Worm (Caenorhabditis elegans): ENCODE results near the gene H03G16.7.
A peak's percentile ranks its signal among the peaks of the same experiment; 100 is the strongest.

Gene H03G16.7

DNA sequence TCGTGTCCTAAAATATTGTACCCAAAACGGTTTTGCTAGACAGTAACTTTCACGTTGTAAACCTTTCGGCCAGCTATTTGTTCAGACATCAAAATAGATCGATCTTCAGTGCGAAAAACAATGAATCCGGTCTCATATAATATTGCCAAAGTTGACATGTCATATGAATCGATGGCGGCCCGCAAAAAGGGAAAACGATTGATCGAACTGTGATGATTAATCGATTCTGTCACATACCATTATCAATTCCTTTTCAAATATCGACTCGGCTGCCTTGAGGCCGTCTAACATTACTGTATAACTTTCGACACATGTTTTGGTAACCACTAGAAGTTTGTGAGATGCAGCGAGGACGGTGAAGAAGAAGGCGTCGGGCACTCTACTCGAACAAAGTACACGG, 17.1 kb upstream of the H03G16.7 start (continued):
- no peak for TF ChIP-seq hpl-2 (GFP tag; optimal IDR thresholded peaks at IDR 0.05)
- peak; percentile 94 for TF ChIP-seq blmp-1 (tag; optimal IDR thresholded peaks at IDR 0.05)
- no peak for TF ChIP-seq dsc-1 (tag; optimal IDR thresholded peaks at IDR 0.05)
- TF ChIP-seq lin-39 (tag; optimal IDR thresholded peaks at IDR 0.05) = no peak
- TF ChIP-seq nhr-20 (tag; optimal IDR thresholded peaks at IDR 0.05) = peak; percentile 81
- no peak for TF ChIP-seq fkh-10 (GFP tag; optimal IDR thresholded peaks at IDR 0.05)
- no peak for TF ChIP-seq fkh-8 (tag; optimal IDR thresholded peaks at IDR 0.05)
- TF ChIP-seq ztf-4 (tag; optimal IDR thresholded peaks at IDR 0.05) = no peak
- peak in 1 of 2 experiments; percentile 35 for TF ChIP-seq mdl-1 (tag; optimal IDR thresholded peaks at IDR 0.05)
- TF ChIP-seq tbx-2 (tag; optimal IDR thresholded peaks at IDR 0.05) = peak; percentile 69
- TF ChIP-seq nhr-85 (tag) = peak; percentile 96
- TF ChIP-seq vab-15 (tag; optimal IDR thresholded peaks at IDR 0.05) = no peak
- TF ChIP-seq elt-3 (tag; optimal IDR thresholded peaks at IDR 0.05) = peak in 2 of 6 experiments; percentile 71 to 72
- no peak for TF ChIP-seq xbp-1 (tag; optimal IDR thresholded peaks at IDR 0.05)
- TF ChIP-seq ceh-82 (tag; optimal IDR thresholded peaks at IDR 0.05) = no peak
- TF ChIP-seq pag-3 (tag; optimal IDR thresholded peaks at IDR 0.05; ENCODE audit: borderline replicate concordance, insufficient read depth) = no peak
- TF ChIP-seq nhr-71 (tag; optimal IDR thresholded peaks at IDR 0.05) = peak; percentile 80
- TF ChIP-seq hlh-17 (GFP tag; optimal IDR thresholded peaks at IDR 0.05; ENCODE audit: borderline replicate concordance) = no peak

DNA sequence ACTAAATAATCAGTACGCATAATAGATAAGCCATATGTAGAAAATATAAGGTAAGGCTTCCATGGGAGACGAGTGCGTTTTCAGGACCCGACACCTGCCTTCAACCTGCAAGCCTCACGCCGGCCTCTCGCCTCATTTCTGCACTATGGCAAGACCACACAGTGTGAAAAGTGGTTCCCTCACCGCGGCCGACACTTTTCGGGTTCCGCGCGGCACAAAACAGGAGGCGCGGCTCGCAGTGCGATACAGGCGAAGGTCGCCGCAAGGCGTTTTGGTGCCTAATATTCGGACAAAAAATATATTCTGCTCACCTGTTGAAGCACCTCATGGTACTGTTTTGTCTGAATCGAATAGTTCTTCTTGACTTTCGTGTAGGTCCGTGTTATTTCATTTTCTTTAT, 14.3 kb upstream of the H03G16.7 start:
- TF ChIP-seq snpc-4 (tag; optimal IDR thresholded peaks at IDR 0.05) (peak; percentile 54), nhr-71 (tag; optimal IDR thresholded peaks at IDR 0.05) (no peak)

- TF ChIP-seq unc-30 (tag; optimal IDR thresholded peaks at IDR 0.05) (no peak), alr-1 (tag; optimal IDR thresholded peaks at IDR 0.05; ENCODE audit: borderline replicate concordance) (no peak), blmp-1 (tag; optimal IDR thresholded peaks at IDR 0.05) (no peak), fos-1 (tag; optimal IDR thresholded peaks at IDR 0.05) (no peak), elt-3 (tag; optimal IDR thresholded peaks at IDR 0.05) (no peak), nhr-71 (tag; optimal IDR thresholded peaks at IDR 0.05) (no peak)
Measured at ce11 chrX:15069242-15069641, 13.4 kb upstream of the H03G16.7 start, which contains the start of gene mam-6. Gene mam-6, minus strand, starts transcription at chrX:15069342.

DNA sequence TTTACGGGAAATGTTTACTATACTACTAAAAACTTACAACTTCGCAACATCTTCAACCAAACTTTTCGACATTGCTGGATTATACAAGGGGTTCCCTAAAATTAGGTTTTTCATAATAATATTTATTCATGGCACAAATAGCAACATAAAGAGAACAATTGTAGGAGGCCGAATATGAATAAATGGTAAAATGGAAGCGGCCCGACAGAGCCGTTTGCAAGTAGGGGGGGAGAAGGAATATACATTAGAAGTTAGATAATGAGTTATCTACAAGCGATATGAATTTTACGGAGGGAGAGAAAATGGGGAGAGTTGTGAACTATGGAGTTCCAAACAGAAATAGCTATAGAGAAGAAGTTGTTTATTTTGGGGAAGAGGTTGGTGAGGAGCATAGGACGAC, 4.5 kb upstream of the H03G16.7 start, which contains the start of gene fbxa-96:
fbxa-96 (minus strand) TSS at position 101 of the 400 bp plus-strand sequence.
- TF ChIP-seq pqm-1 (tag; optimal IDR thresholded peaks at IDR 0.05) = no peak
- no peak for TF ChIP-seq mep-1 (tag; optimal IDR thresholded peaks at IDR 0.05)
- no peak for TF ChIP-seq hpl-2 (GFP tag; optimal IDR thresholded peaks at IDR 0.05)
- no peak for TF ChIP-seq fkh-8 (tag; optimal IDR thresholded peaks at IDR 0.05)
- no peak for TF ChIP-seq unc-62 (GFP tag; optimal IDR thresholded peaks at IDR 0.05)
- no peak for TF ChIP-seq nhr-12 (tag; optimal IDR thresholded peaks at IDR 0.05)

ce11 chrX:15057900-15058299, 2.1 kb upstream of the H03G16.7 start:
- TF ChIP-seq ets-5 (GFP tag; IDR thresholded peaks at IDR 0.05) (no peak), C34B4.2 (tag; optimal IDR thresholded peaks at IDR 0.05) (no peak), mdl-1 (tag; optimal IDR thresholded peaks at IDR 0.05) (no peak), nhr-11 (tag; optimal IDR thresholded peaks at IDR 0.05) (no peak), unc-130 (tag; optimal IDR thresholded peaks at IDR 0.05) (no peak)

ce11 chrX:15056737-15057136, 923 bp upstream of the H03G16.7 start, which contains the start of gene H03G16.5:
Gene H03G16.5, minus strand, starts transcription at chrX:15056837.
- TF ChIP-seq fkh-10 (GFP tag; optimal IDR thresholded peaks at IDR 0.05) = no peak
- TF ChIP-seq ets-5 (GFP tag; IDR thresholded peaks at IDR 0.05) = no peak
- no peak for TF ChIP-seq unc-30 (tag; optimal IDR thresholded peaks at IDR 0.05)
- no peak for TF ChIP-seq Y116A8C.19 (tag; optimal IDR thresholded peaks at IDR 0.05; ENCODE audit: borderline replicate concordance)
- TF ChIP-seq F16B12.6 (tag; optimal IDR thresholded peaks at IDR 0.05) = no peak
- no peak for TF ChIP-seq efl-3 (GFP tag; optimal IDR thresholded peaks at IDR 0.05)
- TF ChIP-seq pqm-1 (tag; optimal IDR thresholded peaks at IDR 0.05) = no peak
- no peak for TF ChIP-seq egl-13 (tag; optimal IDR thresholded peaks at IDR 0.05)

Measured in whole organism, L1 larva.